Fruit fly (Drosophila melanogaster) whole organism, embryonic: ENCODE results near the gene fred.

Source experiments
- Abd-B ChIP-seq: fragments of 200-800 bp; sonication (Bioruptor generic); optimal IDR thresholded peaks from 2 replicates; lab custom pipeline; 2018; ENCODE audit warnings: missing biosample characterization, mild to moderate bottlenecking, missing genetic modification characterization, moderate library complexity
- Blimp-1 ChIP-seq: fragments of 200-800 bp; sonication (Bioruptor generic); optimal IDR thresholded peaks from 3 replicates; lab custom pipeline; 2018; ENCODE audit warnings: missing biosample characterization, missing genetic modification characterization, mild to moderate bottlenecking, moderate library complexity, missing genetic modification reagents
- CG11398 ChIP-seq: fragments of 200-800 bp; sonication (Bioruptor generic); optimal IDR thresholded peaks from 2 replicates; lab custom pipeline; 2016; ENCODE audit warnings: missing biosample characterization, missing genetic modification characterization
- CG11723 ChIP-seq: fragments of 200-800 bp; sonication (Bioruptor generic); optimal IDR thresholded peaks from 2 replicates; lab custom pipeline; 2017; ENCODE audit warnings: missing biosample characterization, mild to moderate bottlenecking, missing genetic modification characterization
- CG12391 ChIP-seq: fragments of 200-800 bp; sonication (Bioruptor generic); optimal IDR thresholded peaks from 3 replicates; lab custom pipeline; 2018; ENCODE audit warnings: missing biosample characterization, mild to moderate bottlenecking, missing genetic modification characterization, moderate library complexity
- CG13424 ChIP-seq: fragments of 200-800 bp; sonication (Bioruptor generic); optimal IDR thresholded peaks from 2 replicates; lab custom pipeline; 2019; ENCODE audit warnings: missing biosample characterization, mild to moderate bottlenecking, missing genetic modification characterization, moderate library complexity
- CG14014 ChIP-seq: fragments of 200-800 bp; sonication (Bioruptor generic); IDR thresholded peaks from 2 replicates; pipeline ENCODE4 v1.3.6; 2022; ENCODE audit warnings: missing biosample characterization, missing genetic modification characterization
- CG14441 ChIP-seq: fragments of 200-800 bp; sonication (Bioruptor generic); IDR thresholded peaks from 2 replicates; pipeline ENCODE4 v1.3.6; 2022; ENCODE audit warnings: missing biosample characterization, missing genetic modification characterization
- CG2129 ChIP-seq: fragments of 200-800 bp; sonication (Bioruptor generic); IDR thresholded peaks from 2 replicates; pipeline ENCODE4 v1.3.6; 2022; ENCODE audit warnings: missing biosample characterization, missing genetic modification characterization; ENCODE audit not compliant: partially characterized antibody
- CG32772 ChIP-seq: fragments of 200-800 bp; sonication (Bioruptor generic); IDR thresholded peaks from 2 replicates; pipeline ENCODE4 v1.3.6; 2022; ENCODE audit warnings: missing biosample characterization, missing genetic modification characterization
- CG4617 ChIP-seq: fragments of 200-800 bp; sonication (Bioruptor generic); optimal IDR thresholded peaks from 3 replicates; lab custom pipeline; 2016; ENCODE audit warnings: missing biosample characterization, missing genetic modification characterization, borderline replicate concordance
- CG7372 ChIP-seq: fragments of 200-800 bp; sonication (Bioruptor generic); IDR thresholded peaks from 2 replicates; pipeline ENCODE4 v1.3.6; 2022; ENCODE audit warnings: missing biosample characterization, missing genetic modification characterization
- CG9609 ChIP-seq: fragments of 200-800 bp; sonication (Bioruptor generic); optimal IDR thresholded peaks from 3 replicates; lab custom pipeline; 2016; ENCODE audit warnings: missing biosample characterization, missing genetic modification characterization
- CkIIα-i1 ChIP-seq: fragments of 200-800 bp; sonication (Bioruptor generic); IDR thresholded peaks from 2 replicates; pipeline ENCODE4 v1.3.6; 2022; ENCODE audit warnings: missing biosample characterization, missing genetic modification characterization
- D19B ChIP-seq: fragments of 200-800 bp; sonication (Bioruptor generic); optimal IDR thresholded peaks from 2 replicates; lab custom pipeline; 2017; ENCODE audit warnings: missing biosample characterization, mild to moderate bottlenecking, missing genetic modification characterization
- Doc2 ChIP-seq: fragments of 200-800 bp; sonication (Bioruptor generic); IDR thresholded peaks from 2 replicates; pipeline ENCODE4 v1.3.6; 2022; ENCODE audit warnings: missing biosample characterization, missing genetic modification characterization
- Gsc ChIP-seq: fragments of 200-800 bp; sonication (Bioruptor generic); IDR thresholded peaks from 2 replicates; pipeline ENCODE4 v1.3.6; 2022; ENCODE audit warnings: missing biosample characterization, missing genetic modification characterization
- HmgD ChIP-seq: fragments of 200-800 bp; sonication (Bioruptor generic); optimal IDR thresholded peaks from 3 replicates; lab custom pipeline; 2016; ENCODE audit warnings: missing biosample characterization, missing genetic modification characterization
- Kr ChIP-seq: fragments of 200-800 bp; sonication (Bioruptor generic); optimal IDR thresholded peaks from 2 replicates; lab custom pipeline; 2017; ENCODE audit warnings: missing biosample characterization, mild to moderate bottlenecking, missing genetic modification characterization
- Lpt ChIP-seq: fragments of >200 bp; optimal IDR thresholded peaks from 2 replicates; lab custom pipeline; 2018; ENCODE audit warnings: missing biosample characterization, missing genetic modification characterization
- Max ChIP-seq: fragments of 200-800 bp; sonication (Bioruptor generic); optimal IDR thresholded peaks from 2 replicates; lab custom pipeline; 2016; ENCODE audit warnings: missing biosample characterization, mild to moderate bottlenecking, missing genetic modification characterization
- Med ChIP-seq: fragments of 200-800 bp; sonication (Bioruptor generic); peaks from one replicate; lab custom pipeline; 2016; ENCODE audit warnings: missing biosample characterization, missing genetic modification characterization, mild to moderate bottlenecking, inconsistent platforms, moderate library complexity
- NK7.1 ChIP-seq: fragments of 200-800 bp; sonication (Bioruptor generic); optimal IDR thresholded peaks from 3 replicates; lab custom pipeline; 2016; ENCODE audit warnings: missing biosample characterization, missing genetic modification characterization
- PHDP ChIP-seq: fragments of 200-800 bp; sonication (Bioruptor generic); optimal IDR thresholded peaks from 3 replicates; lab custom pipeline; 2018; ENCODE audit warnings: missing biosample characterization, mild to moderate bottlenecking, missing genetic modification characterization, moderate library complexity
- Rx ChIP-seq: fragments of 200-800 bp; sonication (Bioruptor generic); IDR thresholded peaks from 2 replicates; pipeline ENCODE4 v1.3.6; 2022; ENCODE audit warnings: missing biosample characterization, missing genetic modification characterization
- Spps ChIP-seq: fragments of 200-800 bp; sonication (Bioruptor generic); optimal IDR thresholded peaks from 2 replicates; lab custom pipeline; 2018; ENCODE audit warnings: missing biosample characterization, mild to moderate bottlenecking, missing genetic modification characterization
- Tbp ChIP-seq: fragments of >200 bp; optimal IDR thresholded peaks from 2 replicates; lab custom pipeline; 2018; ENCODE audit warnings: missing biosample characterization, missing genetic modification characterization
- amos ChIP-seq: fragments of 200-800 bp; sonication (Bioruptor generic); IDR thresholded peaks from 2 replicates; pipeline ENCODE4 v1.3.6; 2022; ENCODE audit warnings: missing biosample characterization, missing genetic modification characterization; ENCODE audit not compliant: partially characterized antibody
- ash1 ChIP-seq: fragments of 200-800 bp; sonication (Bioruptor generic); optimal IDR thresholded peaks from 2 replicates; lab custom pipeline; 2018; ENCODE audit warnings: missing biosample characterization, mild to moderate bottlenecking, missing genetic modification characterization
- az2 ChIP-seq: fragments of 200-800 bp; sonication (Bioruptor generic); optimal IDR thresholded peaks from 3 replicates; lab custom pipeline; 2016; ENCODE audit warnings: missing biosample characterization, missing genetic modification characterization
- bab2 ChIP-seq: fragments of 200-800 bp; sonication (Bioruptor generic); optimal IDR thresholded peaks from 2 replicates; lab custom pipeline; 2016; ENCODE audit warnings: missing biosample characterization, missing genetic modification characterization
- chn ChIP-seq: fragments of 200-800 bp; sonication (Bioruptor generic); optimal IDR thresholded peaks from 2 replicates; lab custom pipeline; 2016; ENCODE audit warnings: missing biosample characterization, missing genetic modification characterization
- dmrt99B ChIP-seq: fragments of 200-800 bp; sonication (Bioruptor generic); optimal IDR thresholded peaks from 2 replicates; lab custom pipeline; 2018; ENCODE audit warnings: missing biosample characterization, mild to moderate bottlenecking, missing genetic modification characterization, moderate library complexity
- emc ChIP-seq: fragments of 200-800 bp; sonication (Bioruptor generic); optimal IDR thresholded peaks from 2 replicates; lab custom pipeline; 2016; ENCODE audit warnings: missing biosample characterization, missing genetic modification characterization
- esg ChIP-seq: fragments of 200-800 bp; sonication (Bioruptor generic); conservative IDR thresholded peaks from 2 replicates; pipeline ENCODE4 v1.3.6; 2022; ENCODE audit warnings: missing biosample characterization, missing genetic modification characterization
- ewg ChIP-seq: fragments of 200-800 bp; sonication (Bioruptor generic); optimal IDR thresholded peaks from 3 replicates; lab custom pipeline; 2017; ENCODE audit warnings: mild to moderate bottlenecking, missing biosample characterization, missing genetic modification reagents, missing genetic modification characterization
- gem ChIP-seq: fragments of 200-800 bp; sonication (Bioruptor generic); optimal IDR thresholded peaks from 2 replicates; lab custom pipeline; 2019; ENCODE audit warnings: missing biosample characterization, mild to moderate bottlenecking, missing genetic modification characterization, moderate library complexity
- grn ChIP-seq: fragments of 200-800 bp; sonication (Bioruptor generic); optimal IDR thresholded peaks from 3 replicates; lab custom pipeline; 2017; ENCODE audit warnings: missing biosample characterization, missing genetic modification characterization
- ham ChIP-seq: fragments of 200-800 bp; sonication (Bioruptor generic); IDR thresholded peaks from 2 replicates; pipeline ENCODE4 v1.3.6; 2022; ENCODE audit warnings: missing biosample characterization, missing genetic modification characterization
- jigr1 ChIP-seq: fragments of 200-800 bp; sonication (Bioruptor generic); IDR thresholded peaks from 3 replicates; pipeline ENCODE4 v1.3.6; 2022; ENCODE audit warnings: missing biosample characterization, missing genetic modification characterization
- ken ChIP-seq: fragments of 200-800 bp; sonication (Bioruptor generic); IDR thresholded peaks from 3 replicates; pipeline ENCODE4 v1.3.6; 2022; ENCODE audit warnings: missing biosample characterization, missing genetic modification characterization
- lmd ChIP-seq: fragments of 200-800 bp; sonication (Bioruptor generic); IDR thresholded peaks from 2 replicates; pipeline ENCODE4 v1.3.6; 2022; ENCODE audit warnings: missing biosample characterization, missing genetic modification characterization
- nmo ChIP-seq: fragments of 200-800 bp; sonication (Bioruptor generic); optimal IDR thresholded peaks from 2 replicates; lab custom pipeline; 2018; ENCODE audit warnings: missing biosample characterization, mild to moderate bottlenecking, missing genetic modification characterization, moderate library complexity
- run ChIP-seq: fragments of 200-800 bp; sonication (Bioruptor generic); optimal IDR thresholded peaks from 3 replicates; lab custom pipeline; 2018; ENCODE audit warnings: missing biosample characterization, mild to moderate bottlenecking, missing genetic modification characterization
- sens ChIP-seq: fragments of 200-800 bp; sonication (Bioruptor generic); peaks from one replicate; lab custom pipeline; 2016; ENCODE audit warnings: missing biosample characterization, missing genetic modification characterization
- slou ChIP-seq: fragments of 200-800 bp; sonication (Bioruptor generic); optimal IDR thresholded peaks from 3 replicates; lab custom pipeline; 2016; ENCODE audit warnings: missing biosample characterization, missing genetic modification characterization
- tgo ChIP-seq: fragments of 200-800 bp; sonication (Bioruptor generic); IDR thresholded peaks from 3 replicates; pipeline ENCODE4 v1.3.6; 2022; ENCODE audit warnings: missing biosample characterization, missing genetic modification characterization
- trem ChIP-seq: fragments of 200-800 bp; optimal IDR thresholded peaks from 3 replicates; lab custom pipeline; 2019; ENCODE audit warnings: missing biosample characterization, mild to moderate bottlenecking, missing genetic modification characterization, moderate library complexity
- ttk ChIP-seq: fragments of 200-800 bp; sonication (Bioruptor generic); IDR thresholded peaks from 2 replicates; pipeline ENCODE4 v2.1.2; 2022; ENCODE audit warnings: missing biosample characterization, missing genetic modification characterization
- wor ChIP-seq: fragments of 200-800 bp; sonication (Bioruptor generic); IDR thresholded peaks from 2 replicates; pipeline ENCODE4 v1.3.6; 2022; ENCODE audit warnings: missing biosample characterization, missing genetic modification characterization
- zen2 ChIP-seq: fragments of 200-800 bp; sonication (Bioruptor generic); IDR thresholded peaks from 3 replicates; pipeline ENCODE4 v1.3.6; 2022; ENCODE audit warnings: missing biosample characterization, missing genetic modification characterization; ENCODE audit not compliant: partially characterized antibody
- zfh1 ChIP-seq: fragments of 200-800 bp; sonication (Bioruptor generic); IDR thresholded peaks from 3 replicates; pipeline ENCODE4 v1.3.6; 2022; ENCODE audit warnings: missing biosample characterization, missing genetic modification characterization

The fred gene

DNA sequence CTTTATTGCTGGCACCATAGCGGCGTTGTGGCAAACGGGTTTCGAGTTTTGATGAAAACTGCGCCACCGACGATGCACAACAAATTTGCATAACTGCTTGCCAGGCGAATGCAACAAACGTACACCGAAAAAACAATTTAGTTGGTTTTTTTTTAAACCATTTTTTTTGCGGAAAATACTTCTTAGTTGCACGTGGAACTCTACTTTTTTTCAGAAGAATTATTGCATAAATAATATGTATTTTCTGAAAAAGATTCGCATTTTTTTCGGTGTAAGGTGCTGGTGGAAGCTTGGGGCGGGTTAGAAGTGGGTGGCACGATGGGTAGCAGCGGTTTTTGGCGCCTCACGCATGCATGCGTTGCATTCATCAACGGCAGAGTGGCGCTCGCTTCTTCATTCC is 110.3 kb downstream of the fred start (continued):
- no peak for TF ChIP-seq ash1 (GFP tag; lab: Kevin White, UChicago)
- TF ChIP-seq Kr (GFP tag; lab: Kevin White, UChicago) = no peak
- TF ChIP-seq Lpt = no peak
- peak; percentile 5 for TF ChIP-seq CG12391 (tag; lab: Kevin White, UChicago)
- TF ChIP-seq chn (GFP tag; lab: Kevin White, UChicago) = no peak
- no peak for TF ChIP-seq Gsc (GFP tag; lab: Robert Waterston, UW)
- TF ChIP-seq PHDP (tag; lab: Kevin White, UChicago) = peak; percentile 11
- 0 out of 3 replicates have a peak, but pooled peaks have one; percentile 50 for TF ChIP-seq zfh1 (GFP tag; lab: Robert Waterston, UW)
- TF ChIP-seq CG7372 (GFP tag; lab: Robert Waterston, UW) = no peak
- TF ChIP-seq Tbp = no peak
- TF ChIP-seq wor (GFP tag; lab: Robert Waterston, UW) = peak; percentile 22; the same call in 1 of the 2 replicates
- no peak for TF ChIP-seq NK7.1 (GFP tag; lab: Kevin White, UChicago)
- TF ChIP-seq esg = no peak
- peak; percentile 53 for TF ChIP-seq sens (GFP tag; lab: Kevin White, UChicago)
- TF ChIP-seq CG13424 = no peak
- no peak for TF ChIP-seq CG4617 (GFP tag; lab: Kevin White, UChicago)
- TF ChIP-seq zen2 (GFP tag; lab: Robert Waterston, UW) = no peak
- no peak for TF ChIP-seq tgo
- TF ChIP-seq Rx (GFP tag; lab: Robert Waterston, UW) = 0 out of 2 replicates have a peak, but pooled peaks have one; percentile 7
- TF ChIP-seq Blimp-1 (GFP tag; lab: Kevin White, UChicago) = peak; percentile 6
- no peak for TF ChIP-seq CG14014 (GFP tag; lab: Robert Waterston, UW)
- TF ChIP-seq CkIIα-i1 (GFP tag; lab: Robert Waterston, UW) = no peak
- peak; percentile 44 for TF ChIP-seq gem
- no peak for TF ChIP-seq amos
- TF ChIP-seq jigr1 (GFP tag; lab: Robert Waterston, UW) = no peak
- no peak for TF ChIP-seq CG2129 (GFP tag; lab: Robert Waterston, UW)
- TF ChIP-seq HmgD (GFP tag; lab: Kevin White, UChicago) = no peak
- peak; percentile 37; the same call in 1 of the 2 replicates for TF ChIP-seq CG14441 (GFP tag; lab: Robert Waterston, UW)
- TF ChIP-seq az2 (GFP tag; lab: Kevin White, UChicago) = no peak
- no peak for TF ChIP-seq emc
- 0 out of 2 replicates have a peak, but pooled peaks have one; percentile 7 for TF ChIP-seq lmd
- TF ChIP-seq CG32772 = 0 out of 2 replicates have a peak, but pooled peaks have one; percentile 8
- no peak for TF ChIP-seq Abd-B
- no peak for TF ChIP-seq ham (GFP tag; lab: Robert Waterston, UW)
- TF ChIP-seq ken (GFP tag; lab: Robert Waterston, UW) = 0 out of 3 replicates have a peak, but pooled peaks have one; percentile 42
- TF ChIP-seq ewg = no peak
- TF ChIP-seq ttk (GFP tag; lab: Robert Waterston, UW) = peak; percentile 31; the same call in 1 of the 2 replicates
- TF ChIP-seq Spps (tag; lab: Kevin White, UChicago) = no peak
- TF ChIP-seq run (tag; lab: Kevin White, UChicago) = no peak
- no peak for TF ChIP-seq grn (GFP tag; lab: Kevin White, UChicago)
- TF ChIP-seq trem (tag; lab: Kevin White, UChicago) = no peak
- TF ChIP-seq CG9609 (GFP tag; lab: Kevin White, UChicago) = no peak
- TF ChIP-seq Med (GFP tag; lab: Kevin White, UChicago) = peak; percentile 18
- TF ChIP-seq Max (GFP tag; lab: Kevin White, UChicago) = no peak
- no peak for TF ChIP-seq CG11723
- no peak for TF ChIP-seq Doc2 (GFP tag; lab: Robert Waterston, UW)
- no peak for TF ChIP-seq dmrt99B
- no peak for TF ChIP-seq D19B (GFP tag; lab: Kevin White, UChicago)
- no peak for TF ChIP-seq bab2 (GFP tag; lab: Kevin White, UChicago)
- TF ChIP-seq nmo (GFP tag; lab: Kevin White, UChicago) = no peak
- no peak for TF ChIP-seq CG11398 (GFP tag; lab: Kevin White, UChicago)
- TF ChIP-seq slou (GFP tag; lab: Kevin White, UChicago) = no peak
